Worm (Caenorhabditis elegans): Measurements from ENCODE around the gene vrk-1.

DNA sequence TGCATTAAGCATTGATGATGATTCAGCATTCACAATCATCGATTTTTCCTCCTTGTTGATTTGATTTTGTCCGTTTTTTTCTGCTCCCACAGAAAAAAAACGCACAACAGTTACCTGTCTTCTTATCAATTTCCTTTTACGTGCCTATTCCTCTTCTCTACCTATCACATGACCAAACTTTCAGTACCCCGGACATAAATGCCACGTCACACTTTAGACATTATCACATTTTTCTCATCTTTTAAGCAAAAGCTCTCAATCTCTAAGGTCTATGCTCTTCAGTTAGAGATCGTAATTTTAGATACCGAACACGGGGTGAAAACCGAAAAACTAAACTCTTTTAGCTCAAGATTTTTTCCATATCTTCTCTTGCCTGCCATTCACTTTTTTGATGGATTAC is 14.2 kb downstream of the vrk-1 start:
- TF ChIP-seq W03F9.2 (tag; optimal IDR thresholded peaks at IDR 0.05) (no peak), him-1 (tag; optimal IDR thresholded peaks at IDR 0.05) (no peak), dao-5 (tag; optimal IDR thresholded peaks at IDR 0.05) (no peak)

Data from whole organism, L4/young adult.